Worm (Caenorhabditis elegans): Measurements from ENCODE around the gene sri-26.

ce11 chrV:15238552-15238951, 23.3 kb downstream of the sri-26 start, which contains the start of gene srw-12:
- no peak for TF ChIP-seq C34F6.9 (tag; optimal IDR thresholded peaks at IDR 0.05)
- no peak for TF ChIP-seq ama-1 (optimal IDR thresholded peaks at IDR 0.05)
- TF ChIP-seq ceh-82 (tag; optimal IDR thresholded peaks at IDR 0.05) = no peak
- no peak for TF ChIP-seq elt-3 (tag; optimal IDR thresholded peaks at IDR 0.05)
- TF ChIP-seq lsy-2 (tag; optimal IDR thresholded peaks at IDR 0.05) = no peak
- TF ChIP-seq ztf-11 (tag; optimal IDR thresholded peaks at IDR 0.05) = no peak
- TF ChIP-seq snpc-4 (tag; optimal IDR thresholded peaks at IDR 0.05) = no peak
- no peak for TF ChIP-seq lin-13 (GFP tag; optimal IDR thresholded peaks at IDR 0.05)
- no peak for TF ChIP-seq mbf-1 (tag; optimal IDR thresholded peaks at IDR 0.05)
- no peak for TF ChIP-seq ztf-4 (tag; optimal IDR thresholded peaks at IDR 0.05)
- no peak for TF ChIP-seq nhr-11 (tag; optimal IDR thresholded peaks at IDR 0.05)
- TF ChIP-seq nhr-12 (tag; optimal IDR thresholded peaks at IDR 0.05) = no peak
- TF ChIP-seq egl-27 (tag; optimal IDR thresholded peaks at IDR 0.05) = no peak
- no peak for TF ChIP-seq unc-62 (GFP tag; optimal IDR thresholded peaks at IDR 0.05)
